Worm (Caenorhabditis elegans) whole organism, mixed stage, embryonic: ENCODE results near the gene lev-8.

Source experiments
- nhr-12 ChIP-seq: fragments of 150-350 bp; optimal IDR thresholded peaks from 2 replicates; lab custom pipeline; 2014; ENCODE audit warnings: missing biosample characterization, missing genetic modification characterization
- nhr-76 ChIP-seq: sonication (generic microtip); optimal IDR thresholded peaks from 2 replicates; lab custom pipeline; 2017; ENCODE audit warnings: missing biosample characterization, missing genetic modification characterization
- snpc-4 ChIP-seq: fragments of 150-350 bp; optimal IDR thresholded peaks from 2 replicates; lab custom pipeline; 2014; ENCODE audit warnings: missing biosample characterization, missing genetic modification characterization

- TF ChIP-seq nhr-12 (tag; lab: Kevin White, UChicago) (no peak), snpc-4 (tag; lab: Kevin White, UChicago) (no peak), nhr-76 (tag; lab: Kevin White, UChicago) (no peak)
Observed at ce11 chrX:11571714-11572113, 11.0 kb downstream of the lev-8 start.
